Worm (Caenorhabditis elegans) whole organism, L4 larva: ENCODE measurements around the gene srx-66.

ENCODE experiments used
- aly-2 ChIP-seq: sonication (generic microtip); optimal IDR thresholded peaks from 2 replicates; lab custom pipeline; 2018; ENCODE audit warnings: missing biosample characterization, missing genetic modification characterization
- ama-1 ChIP-seq: fragments of 150-350 bp; optimal IDR thresholded peaks from 2 replicates; lab custom pipeline; 2014; ENCODE audit warnings: inconsistent platforms, mixed read lengths
- ces-1 ChIP-seq: fragments of 150-350 bp; sonication (generic microtip); optimal IDR thresholded peaks from 4 replicates; lab custom pipeline; 2014; ENCODE audit warnings: missing biosample characterization, missing genetic modification reagents, missing genetic modification characterization
- lin-13 ChIP-seq: fragments of 150-350 bp; optimal IDR thresholded peaks from 2 replicates; lab custom pipeline; 2014; ENCODE audit warnings: missing biosample characterization, missing genetic modification reagents, missing genetic modification characterization
- snpc-4 ChIP-seq: fragments of 150-350 bp; optimal IDR thresholded peaks from 2 replicates; lab custom pipeline; 2014; ENCODE audit warnings: missing biosample characterization, missing genetic modification characterization

- TF ChIP-seq aly-2 (no peak), snpc-4 (no peak), ces-1 (no peak), lin-13 (no peak), ama-1 (lab: Kevin White, UChicago) (no peak)
These were observed 9.7 kb downstream of the srx-66 start, which contains the start of gene srx-64 for ce11 chrV:3929099-3929498.
